Worm (Caenorhabditis elegans): ENCODE data around the gene Y4C6A.4.

- TF ChIP-seq ceh-22 (tag; optimal IDR thresholded peaks at IDR 0.05) = no peak
- TF ChIP-seq gmeb-2 (tag; optimal IDR thresholded peaks at IDR 0.05) = no peak
- TF ChIP-seq mec-3 (tag; optimal IDR thresholded peaks at IDR 0.05; ENCODE audit: borderline replicate concordance) = no peak
- TF ChIP-seq syd-9 (tag; optimal IDR thresholded peaks at IDR 0.05) = no peak
- no peak for TF ChIP-seq ama-1 (optimal IDR thresholded peaks at IDR 0.05)
- no peak for TF ChIP-seq tbx-2 (tag; optimal IDR thresholded peaks at IDR 0.05)
- TF ChIP-seq C38D4.7 (GFP tag; optimal IDR thresholded peaks at IDR 0.05) = no peak
- TF ChIP-seq dve-1 (tag; optimal IDR thresholded peaks at IDR 0.05) = no peak
- no peak for TF ChIP-seq lim-6 (tag; optimal IDR thresholded peaks at IDR 0.05)
- no peak for TF ChIP-seq elt-2 (tag; optimal IDR thresholded peaks at IDR 0.05)
- TF ChIP-seq ceh-2 (tag; optimal IDR thresholded peaks at IDR 0.05) = no peak
- TF ChIP-seq unc-86 (tag; optimal IDR thresholded peaks at IDR 0.05) = no peak
- TF ChIP-seq pqm-1 (tag; optimal IDR thresholded peaks at IDR 0.05) = no peak
- no peak for TF ChIP-seq fkh-10 (GFP tag; optimal IDR thresholded peaks at IDR 0.05)
Measured at ce11 chrIV:5409112-5409511, 43.7 kb upstream of the Y4C6A.4 start.

Measured in whole organism, late embryonic.